Fruit fly (Drosophila melanogaster) whole organism, embryonic: ENCODE measurements around the gene kay.
A peak's percentile ranks its signal among the peaks of the same experiment; 100 is the strongest.

Source experiments
- Atf3 ChIP-seq: fragments of 200-800 bp; sonication (Bioruptor generic); optimal IDR thresholded peaks from 3 replicates; lab custom pipeline; 2016; ENCODE audit warnings: missing biosample characterization, missing genetic modification characterization
- B-H1 ChIP-seq: fragments of 200-800 bp; sonication (Bioruptor generic); IDR thresholded peaks from 3 replicates; pipeline ENCODE4 v1.3.6; 2022; ENCODE audit warnings: missing biosample characterization, missing genetic modification characterization
- B-H2 ChIP-seq: fragments of 200-800 bp; sonication (Bioruptor generic); optimal IDR thresholded peaks from 2 replicates; lab custom pipeline; 2018; ENCODE audit warnings: missing biosample characterization, mild to moderate bottlenecking, missing genetic modification characterization
- CG10462 ChIP-seq: fragments of 200-800 bp; sonication (Bioruptor generic); optimal IDR thresholded peaks from 2 replicates; lab custom pipeline; 2016; ENCODE audit warnings: missing biosample characterization, missing genetic modification characterization
- CG10979 ChIP-seq: fragments of 200-800 bp; sonication (Bioruptor generic); optimal IDR thresholded peaks from 2 replicates; lab custom pipeline; 2018; ENCODE audit warnings: missing biosample characterization, mild to moderate bottlenecking, missing genetic modification characterization, moderate library complexity
- CG11723 ChIP-seq: fragments of 200-800 bp; sonication (Bioruptor generic); optimal IDR thresholded peaks from 2 replicates; lab custom pipeline; 2017; ENCODE audit warnings: missing biosample characterization, mild to moderate bottlenecking, missing genetic modification characterization
- CG12155 ChIP-seq: fragments of 200-800 bp; sonication (Bioruptor generic); optimal IDR thresholded peaks from 3 replicates; lab custom pipeline; 2016; ENCODE audit warnings: missing biosample characterization, missing genetic modification characterization
- CG12236 ChIP-seq: fragments of 200-800 bp; sonication (Bioruptor generic); optimal IDR thresholded peaks from 2 replicates; lab custom pipeline; 2016; ENCODE audit warnings: missing biosample characterization, missing genetic modification characterization
- CG13624 ChIP-seq: fragments of 200-800 bp; sonication (Bioruptor generic); optimal IDR thresholded peaks from 2 replicates; lab custom pipeline; 2016; ENCODE audit warnings: missing biosample characterization, missing genetic modification characterization
- CG13894 ChIP-seq: fragments of 200-800 bp; sonication (Bioruptor generic); optimal IDR thresholded peaks from 3 replicates; lab custom pipeline; 2018; ENCODE audit warnings: missing biosample characterization, mild to moderate bottlenecking, missing genetic modification characterization, moderate library complexity
- CG14965 ChIP-seq: fragments of 200-800 bp; sonication (Bioruptor generic); optimal IDR thresholded peaks from 2 replicates; lab custom pipeline; 2016; ENCODE audit warnings: missing biosample characterization, missing genetic modification characterization, borderline replicate concordance
- CG15073 ChIP-seq: fragments of 200-800 bp; sonication (Bioruptor generic); optimal IDR thresholded peaks from 2 replicates; lab custom pipeline; 2016; ENCODE audit warnings: missing biosample characterization, missing genetic modification characterization
- CG17385 ChIP-seq: fragments of 200-800 bp; sonication (Bioruptor generic); optimal IDR thresholded peaks from 3 replicates; lab custom pipeline; 2018; ENCODE audit warnings: missing biosample characterization, mild to moderate bottlenecking, missing genetic modification characterization
- CG17612 ChIP-seq: fragments of 200-800 bp; sonication (Bioruptor generic); IDR thresholded peaks from 2 replicates; pipeline ENCODE4 v1.3.6; 2022; ENCODE audit warnings: missing biosample characterization, missing genetic modification characterization
- CG18476 ChIP-seq: fragments of 200-800 bp; sonication (Bioruptor generic); optimal IDR thresholded peaks from 2 replicates; lab custom pipeline; 2016; ENCODE audit warnings: missing biosample characterization, mild to moderate bottlenecking, missing genetic modification characterization
- CG32532 ChIP-seq: fragments of 200-800 bp; sonication (Bioruptor generic); IDR thresholded peaks from 2 replicates; pipeline ENCODE4 v1.3.6; 2022; ENCODE audit warnings: missing biosample characterization, missing genetic modification characterization
- CG34422 ChIP-seq: fragments of 200-800 bp; sonication (Bioruptor generic); IDR thresholded peaks from 3 replicates; pipeline ENCODE4 v1.3.6; 2022; ENCODE audit warnings: missing biosample characterization, missing genetic modification characterization
- CG3995 ChIP-seq: fragments of 200-800 bp; sonication (Bioruptor generic); optimal IDR thresholded peaks from 3 replicates; lab custom pipeline; 2016; ENCODE audit warnings: missing biosample characterization, missing genetic modification characterization
- CG5953 ChIP-seq: fragments of 200-800 bp; sonication (Bioruptor generic); IDR thresholded peaks from 2 replicates; pipeline ENCODE4 v1.3.6; 2022; ENCODE audit warnings: missing biosample characterization, missing genetic modification characterization
- CG6683 ChIP-seq: fragments of 200-800 bp; sonication (Bioruptor generic); optimal IDR thresholded peaks from 2 replicates; lab custom pipeline; 2017; ENCODE audit warnings: missing biosample characterization, mild to moderate bottlenecking, missing genetic modification characterization, missing genetic modification reagents
- CG7556 ChIP-seq: fragments of 200-800 bp; sonication (Bioruptor generic); optimal IDR thresholded peaks from 2 replicates; lab custom pipeline; 2017; ENCODE audit warnings: missing biosample characterization, mild to moderate bottlenecking, missing genetic modification characterization
- CG9437 ChIP-seq: fragments of 200-800 bp; sonication (Bioruptor generic); optimal IDR thresholded peaks from 2 replicates; lab custom pipeline; 2018; ENCODE audit warnings: missing biosample characterization, mild to moderate bottlenecking, missing genetic modification characterization
- CG9727 ChIP-seq: fragments of 200-800 bp; sonication (Bioruptor generic); optimal IDR thresholded peaks from 3 replicates; lab custom pipeline; 2017; ENCODE audit warnings: missing biosample characterization, mild to moderate bottlenecking, missing genetic modification characterization
- CG9817 ChIP-seq: fragments of 200-800 bp; sonication (Bioruptor generic); optimal IDR thresholded peaks from 2 replicates; lab custom pipeline; 2018; ENCODE audit warnings: missing biosample characterization, mild to moderate bottlenecking, missing genetic modification characterization, moderate library complexity
- Dll ChIP-seq: fragments of 200-800 bp; sonication (Bioruptor generic); IDR thresholded peaks from 4 replicates; pipeline ENCODE4 v1.3.6; 2022; ENCODE audit warnings: missing biosample characterization, missing genetic modification characterization; ENCODE audit not compliant: partially characterized antibody
- Gug ChIP-seq: fragments of 200-800 bp; sonication (Bioruptor generic); IDR thresholded peaks from 4 replicates; pipeline ENCODE4 v1.3.6; 2022; ENCODE audit warnings: missing biosample characterization, missing genetic modification characterization
- HLH3B ChIP-seq: fragments of 200-800 bp; sonication (Bioruptor generic); IDR thresholded peaks from 2 replicates; pipeline ENCODE4 v1.3.6; 2022; ENCODE audit warnings: missing biosample characterization, missing genetic modification characterization
- HLH54F ChIP-seq: fragments of 200-800 bp; sonication (Bioruptor generic); optimal IDR thresholded peaks from 3 replicates; lab custom pipeline; 2016; ENCODE audit warnings: missing biosample characterization, missing genetic modification characterization
- HLHmδ ChIP-seq: fragments of 200-800 bp; sonication (Bioruptor generic); optimal IDR thresholded peaks from 2 replicates; lab custom pipeline; 2018; ENCODE audit warnings: missing biosample characterization, mild to moderate bottlenecking, missing genetic modification characterization, moderate library complexity
- Hsf ChIP-seq: fragments of 200-800 bp; sonication (Bioruptor generic); optimal IDR thresholded peaks from 3 replicates; lab custom pipeline; 2016; ENCODE audit warnings: missing biosample characterization, missing genetic modification characterization
- Kr ChIP-seq: fragments of 200-800 bp; sonication (Bioruptor generic); optimal IDR thresholded peaks from 2 replicates; lab custom pipeline; 2017; ENCODE audit warnings: missing biosample characterization, mild to moderate bottlenecking, missing genetic modification characterization
- MBD-R2 ChIP-seq: fragments of 200-800 bp; sonication (Bioruptor generic); IDR thresholded peaks from 2 replicates; pipeline ENCODE4 v1.3.6; 2022; ENCODE audit warnings: missing biosample characterization, missing genetic modification characterization
- MTF-1 ChIP-seq: fragments of 200-800 bp; sonication (Bioruptor generic); optimal IDR thresholded peaks from 2 replicates; lab custom pipeline; 2018; ENCODE audit warnings: missing biosample characterization, mild to moderate bottlenecking, missing genetic modification characterization, borderline replicate concordance
- Taf1 ChIP-seq: fragments of 200-800 bp; sonication (Bioruptor generic); IDR thresholded peaks from 2 replicates; pipeline ENCODE4 v1.3.6; 2022; ENCODE audit warnings: missing biosample characterization, missing genetic modification characterization
- Xbp1 ChIP-seq: fragments of 200-800 bp; sonication (Bioruptor generic); optimal IDR thresholded peaks from 3 replicates; lab custom pipeline; 2016; ENCODE audit warnings: missing biosample characterization, mild to moderate bottlenecking, missing genetic modification characterization
- abd-A ChIP-seq: fragments of 200-800 bp; sonication (Bioruptor generic); optimal IDR thresholded peaks from 3 replicates; lab custom pipeline; 2019; ENCODE audit warnings: missing biosample characterization, mild to moderate bottlenecking, missing genetic modification characterization, moderate library complexity
- amos ChIP-seq: fragments of 200-800 bp; sonication (Bioruptor generic); IDR thresholded peaks from 2 replicates; pipeline ENCODE4 v1.3.6; 2022; ENCODE audit warnings: missing biosample characterization, missing genetic modification characterization; ENCODE audit not compliant: partially characterized antibody
- bcd ChIP-seq: fragments of 200-800 bp; sonication (Bioruptor generic); optimal IDR thresholded peaks from 2 replicates; lab custom pipeline; 2017; ENCODE audit warnings: missing biosample characterization, mild to moderate bottlenecking, missing genetic modification characterization
- bowl ChIP-seq: fragments of 200-800 bp; sonication (Bioruptor generic); IDR thresholded peaks from 2 replicates; pipeline ENCODE4 v1.3.6; 2022; ENCODE audit warnings: missing biosample characterization, missing genetic modification characterization
- bsh ChIP-seq, 2 experiments: fragments of 200-800 bp; sonication (Bioruptor generic); optimal IDR thresholded peaks; 2 replicates each; lab custom pipeline; 2017 to 2018; ENCODE audit warnings: mild to moderate bottlenecking in 2 of 2, missing biosample characterization in 2 of 2, missing genetic modification characterization in 2 of 2, moderate library complexity in 1 of 2
- croc ChIP-seq: fragments of 200-800 bp; sonication (Bioruptor generic); conservative IDR thresholded peaks from 3 replicates; pipeline ENCODE4 v1.3.6; 2022; ENCODE audit warnings: missing biosample characterization, missing genetic modification characterization
- fd64A ChIP-seq: fragments of 200-800 bp; sonication (Bioruptor generic); optimal IDR thresholded peaks from 3 replicates; lab custom pipeline; 2018; ENCODE audit warnings: missing biosample characterization, mild to moderate bottlenecking, missing genetic modification characterization
- gsb ChIP-seq: fragments of 200-800 bp; sonication (Bioruptor generic); IDR thresholded peaks from 2 replicates; pipeline ENCODE4 v1.3.6; 2022; ENCODE audit warnings: missing biosample characterization, missing genetic modification characterization
- maf-S ChIP-seq: fragments of 200-800 bp; sonication (Bioruptor generic); optimal IDR thresholded peaks from 2 replicates; lab custom pipeline; 2016; ENCODE audit warnings: missing biosample characterization, missing genetic modification characterization
- repo ChIP-seq: fragments of 200-800 bp; sonication (Bioruptor generic); optimal IDR thresholded peaks from 2 replicates; lab custom pipeline; 2016; ENCODE audit warnings: missing biosample characterization, missing genetic modification characterization
- sim ChIP-seq: fragments of 200-800 bp; sonication (Bioruptor generic); IDR thresholded peaks from 2 replicates; pipeline ENCODE4 v1.3.6; 2022; ENCODE audit warnings: missing biosample characterization, missing genetic modification characterization
- tna ChIP-seq: fragments of 200-800 bp; sonication (Bioruptor generic); IDR thresholded peaks from 2 replicates; pipeline ENCODE4 v1.3.6; 2022; ENCODE audit warnings: missing biosample characterization, missing genetic modification characterization; ENCODE audit not compliant: partially characterized antibody
- tup ChIP-seq: fragments of 200-800 bp; sonication (Bioruptor generic); optimal IDR thresholded peaks from 2 replicates; lab custom pipeline; 2016; ENCODE audit warnings: missing biosample characterization, mild to moderate bottlenecking, missing genetic modification characterization, moderate library complexity
- zen ChIP-seq: fragments of 200-800 bp; sonication (Bioruptor generic); optimal IDR thresholded peaks from 3 replicates; lab custom pipeline; 2018; ENCODE audit warnings: missing biosample characterization, mild to moderate bottlenecking, missing genetic modification characterization, moderate library complexity

The kay gene

dm6 chr3R:29774360-29775193 is 8.8 kb downstream of the kay start (continued):
- TF ChIP-seq HLHmδ (GFP tag; lab: Kevin White, UChicago) (peak; percentile 81), Kr (no peak), tup (no peak), CG12155 (GFP tag; lab: Kevin White, UChicago) (no peak), tna (GFP tag; lab: Robert Waterston, UW) (peak; percentile 49; the same call in 1 of the 2 replicates), B-H2 (GFP tag; lab: Kevin White, UChicago) (peak; percentile 23), CG10979 (tag; lab: Kevin White, UChicago) (no peak), Taf1 (GFP tag; lab: Robert Waterston, UW) (no peak), croc (GFP tag; lab: Robert Waterston, UW) (no peak), bcd (GFP tag; lab: Kevin White, UChicago) (no peak), fd64A (GFP tag; lab: Kevin White, UChicago) (peak; percentile 25), B-H1 (GFP tag; lab: Robert Waterston, UW) (no peak), CG17612 (no peak), CG9727 (GFP tag; lab: Kevin White, UChicago) (no peak), CG11723 (GFP tag; lab: Kevin White, UChicago) (no peak), CG7556 (GFP tag; lab: Kevin White, UChicago) (no peak), zen (tag; lab: Kevin White, UChicago) (no peak), bowl (GFP tag; lab: Robert Waterston, UW) (no peak), Atf3 (GFP tag; lab: Kevin White, UChicago) (no peak), amos (GFP tag; lab: Robert Waterston, UW) (no peak; the same call in 1 of the 2 replicates), MBD-R2 (no peak), CG3995 (GFP tag; lab: Kevin White, UChicago) (no peak), HLH3B (GFP tag; lab: Robert Waterston, UW) (no peak; the same call in 1 of the 2 replicates), HLH54F (GFP tag; lab: Kevin White, UChicago) (no peak), CG9817 (tag; lab: Kevin White, UChicago) (no peak), gsb (GFP tag; lab: Robert Waterston, UW) (no peak), CG5953 (no peak), CG32532 (GFP tag; lab: Robert Waterston, UW) (peak; percentile 53; the same call in 1 of the 2 replicates), maf-S (GFP tag; lab: Kevin White, UChicago) (no peak), CG14965 (GFP tag; lab: Kevin White, UChicago) (no peak), Gug (GFP tag; lab: Robert Waterston, UW) (no peak), CG6683 (GFP tag; lab: Kevin White, UChicago) (no peak), CG17385 (GFP tag; lab: Kevin White, UChicago) (peak; percentile 45), CG9437 (GFP tag; lab: Kevin White, UChicago) (no peak), CG10462 (no peak), CG15073 (GFP tag; lab: Kevin White, UChicago) (no peak), CG18476 (no peak), MTF-1 (GFP tag; lab: Kevin White, UChicago) (no peak), CG13894 (tag; lab: Kevin White, UChicago) (no peak), repo (GFP tag; lab: Kevin White, UChicago) (no peak), CG13624 (no peak), Dll (GFP tag; lab: Robert Waterston, UW) (peak; percentile 62; the same call in 3 of the 4 replicates), bsh (GFP tag; optimal IDR thresholded peaks at IDR 0.05; lab: Kevin White, UChicago) (peak in 1 of 2 experiments; percentile 9), CG34422 (GFP tag; lab: Robert Waterston, UW) (no peak), Hsf (GFP tag; lab: Kevin White, UChicago) (no peak), sim (GFP tag; lab: Robert Waterston, UW) (no peak), Xbp1 (GFP tag; lab: Kevin White, UChicago) (no peak), CG12236 (GFP tag; lab: Kevin White, UChicago) (no peak), abd-A (tag; lab: Kevin White, UChicago) (peak; percentile 76)
